Worm (Caenorhabditis elegans) whole organism, young adult: ENCODE data around the gene F26F2.4.

ENCODE experiments used
- B0035.1 ChIP-seq: sonication (generic microtip); optimal IDR thresholded peaks from 2 replicates; lab custom pipeline; 2016; ENCODE audit warnings: missing genetic modification characterization, mild to moderate bottlenecking, missing compliant biosample characterization, missing genotype, missing genetic modification reagents
- F57A8.1 ChIP-seq: fragments of 200-800 bp; sonication (Bioruptor generic); optimal IDR thresholded peaks from 2 replicates; lab custom pipeline; 2018; ENCODE audit warnings: mild to moderate bottlenecking, missing genetic modification characterization, moderate library complexity, missing compliant biosample characterization
- Y53G8AR.9 ChIP-seq: fragments of 200-800 bp; sonication (Bioruptor generic); conservative IDR thresholded peaks from 2 replicates; pipeline ENCODE4 v1.3.6; 2022; ENCODE audit warnings: missing genetic modification reagents, missing genetic modification characterization, missing compliant biosample characterization
- ama-1 ChIP-seq, 3 experiments: fragments of 150-350 bp in 1 of 3; sonication (generic microtip) in 2 of 3; optimal IDR thresholded peaks; 2 replicates each; lab custom pipeline; 2014 to 2018; ENCODE audit warnings: missing biosample characterization in 2 of 3, missing genetic modification characterization in 2 of 3, missing genetic modification reagents in 2 of 3
- ceh-40 ChIP-seq: fragments of 200-800 bp; sonication (Bioruptor generic); IDR thresholded peaks from 2 replicates; pipeline ENCODE4 v1.3.6; 2022; ENCODE audit warnings: missing genetic modification characterization, missing compliant biosample characterization
- ceh-91 ChIP-seq: fragments of 200-800 bp; sonication (Bioruptor generic); IDR thresholded peaks from 2 replicates; pipeline ENCODE4 v1.3.6; 2022; ENCODE audit warnings: missing genetic modification reagents, missing genetic modification characterization, missing compliant biosample characterization
- chd-7 ChIP-seq: sonication (generic microtip); optimal IDR thresholded peaks from 2 replicates; lab custom pipeline; 2016; ENCODE audit warnings: mild to moderate bottlenecking, missing genetic modification characterization, moderate library complexity, missing compliant biosample characterization
- efl-1 ChIP-seq: fragments of 150-350 bp; optimal IDR thresholded peaks from 2 replicates; lab custom pipeline; 2014; ENCODE audit warnings: missing biosample characterization, missing genetic modification reagents, missing genetic modification characterization
- fkh-3 ChIP-seq: sonication (generic microtip); optimal IDR thresholded peaks from 2 replicates; lab custom pipeline; 2016; ENCODE audit warnings: mild to moderate bottlenecking, missing genetic modification characterization, missing compliant biosample characterization
- hlh-12 ChIP-seq: sonication (generic microtip); optimal IDR thresholded peaks from 2 replicates; lab custom pipeline; 2016; ENCODE audit warnings: missing genetic modification characterization, missing compliant biosample characterization
- hlh-26 ChIP-seq: fragments of 200-800 bp; sonication (Bioruptor generic); conservative IDR thresholded peaks from 2 replicates; pipeline ENCODE4 v1.3.6; 2022; ENCODE audit warnings: missing genetic modification reagents, missing genetic modification characterization, missing compliant biosample characterization
- let-607 ChIP-seq, 2 experiments: fragments of 200-800 bp in 1 of 2; sonication (Bioruptor generic) in 1 of 2; sonication (generic microtip) in 1 of 2; optimal IDR thresholded peaks; 2 replicates each; lab custom pipeline; 2016 to 2018; ENCODE audit warnings: mild to moderate bottlenecking in 2 of 2, missing compliant biosample characterization in 2 of 2, missing genetic modification characterization in 2 of 2, moderate library complexity in 2 of 2, missing genotype in 1 of 2
- madf-6 ChIP-seq: fragments of 200-800 bp; sonication (Bioruptor generic); IDR thresholded peaks from 2 replicates; pipeline ENCODE4 v1.3.6; 2022; ENCODE audit warnings: missing genetic modification reagents, missing genetic modification characterization, missing compliant biosample characterization
- mel-28 ChIP-seq: sonication (generic microtip); optimal IDR thresholded peaks from 2 replicates; lab custom pipeline; 2016; ENCODE audit warnings: borderline replicate concordance, mild to moderate bottlenecking, missing genetic modification characterization, missing compliant biosample characterization
- mes-4 ChIP-seq: sonication (generic microtip); optimal IDR thresholded peaks from 2 replicates; lab custom pipeline; 2016; ENCODE audit warnings: missing genotype, missing genetic modification characterization, missing compliant biosample characterization
- nhr-27 ChIP-seq: fragments of 200-800 bp; sonication (Bioruptor generic); optimal IDR thresholded peaks from 2 replicates; lab custom pipeline; 2018; ENCODE audit warnings: mild to moderate bottlenecking, missing genetic modification characterization, moderate library complexity, missing compliant biosample characterization
- rcor-1 ChIP-seq: fragments of 200-800 bp; sonication (Bioruptor generic); IDR thresholded peaks from 2 replicates; pipeline ENCODE4 v1.3.6; 2022; ENCODE audit warnings: missing genetic modification reagents, missing genetic modification characterization, missing compliant biosample characterization
- snpc-1.3 ChIP-seq: sonication (generic microtip); optimal IDR thresholded peaks from 2 replicates; lab custom pipeline; 2017; ENCODE audit warnings: missing genetic modification characterization, mild to moderate bottlenecking, missing compliant biosample characterization, antibody characterized with exemption, moderate library complexity, missing genotype, missing genetic modification reagents; ENCODE audit not compliant: insufficient read depth

F26F2.4 gene

DNA sequence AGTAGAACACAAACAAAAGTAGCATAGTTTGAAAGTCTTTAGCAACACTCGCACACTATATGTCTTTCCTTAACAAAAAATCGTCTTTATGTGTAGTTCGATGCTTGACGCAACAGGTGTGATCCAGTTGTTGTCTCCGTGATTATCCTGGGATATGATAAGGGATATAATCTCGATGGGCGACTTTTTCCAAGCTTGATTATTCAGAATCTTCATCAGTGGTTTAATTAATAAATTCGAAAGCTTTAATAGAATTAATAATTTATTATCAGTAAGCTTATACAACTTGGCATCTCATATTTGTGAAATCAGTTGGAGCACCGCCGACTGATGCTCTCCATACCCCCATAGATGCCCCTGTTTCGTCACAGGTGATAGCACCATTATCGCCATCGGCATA lies 49.5 kb downstream of the F26F2.4 start, which contains the start of gene F46B3.7:
TSS of gene F46B3.7 (minus strand) at position 101 of the 400 bp plus-strand sequence.
- TF ChIP-seq snpc-1.3 (tag; lab: Kevin White, UChicago) (no peak), Y53G8AR.9 (GFP tag; lab: Robert Waterston, UW) (no peak), F57A8.1 (GFP tag; lab: Kevin White, UChicago) (no peak), ceh-40 (GFP tag; lab: Robert Waterston, UW) (no peak), hlh-12 (tag; lab: Kevin White, UChicago) (no peak), rcor-1 (GFP tag; lab: Robert Waterston, UW) (no peak), let-607 (tag; optimal IDR thresholded peaks at IDR 0.05; lab: Kevin White, UChicago) (no peak), B0035.1 (no peak), hlh-26 (no peak), ama-1 (optimal IDR thresholded peaks at IDR 0.05; lab: Kevin White, UChicago) (no peak), ama-1 (GFP tag; optimal IDR thresholded peaks at IDR 0.05; lab: Kevin White, UChicago) (no peak), mel-28 (tag; lab: Kevin White, UChicago) (no peak), madf-6 (GFP tag; lab: Robert Waterston, UW) (no peak), mes-4 (tag; lab: Kevin White, UChicago) (no peak), ceh-91 (GFP tag; lab: Robert Waterston, UW) (no peak), fkh-3 (tag; lab: Kevin White, UChicago) (no peak), nhr-27 (tag; lab: Kevin White, UChicago) (no peak), chd-7 (no peak), efl-1 (GFP tag; lab: Kevin White, UChicago) (no peak)
